Worm (Caenorhabditis elegans) whole organism, L2 larva: ENCODE data around the gene ZK154.5.

Source experiments
- C34F6.9 ChIP-seq: fragments of 150-350 bp; optimal IDR thresholded peaks from 2 replicates; lab custom pipeline; 2014; ENCODE audit warnings: missing biosample characterization, missing genetic modification characterization
- F13H6.1 ChIP-seq: sonication (generic microtip); optimal IDR thresholded peaks from 2 replicates; lab custom pipeline; 2016; ENCODE audit warnings: missing genetic modification characterization, missing compliant biosample characterization
- R02D3.7 ChIP-seq: fragments of 150-350 bp; optimal IDR thresholded peaks from 2 replicates; lab custom pipeline; 2014; ENCODE audit warnings: missing biosample characterization, missing genetic modification characterization
- ZK546.5 ChIP-seq: sonication (generic microtip); optimal IDR thresholded peaks from 2 replicates; lab custom pipeline; 2017; ENCODE audit warnings: missing biosample characterization, missing genetic modification characterization
- alr-1 ChIP-seq: fragments of 150-350 bp; optimal IDR thresholded peaks from 2 replicates; lab custom pipeline; 2014; ENCODE audit warnings: missing biosample characterization, missing genetic modification characterization
- blmp-1 ChIP-seq: sonication (generic microtip); optimal IDR thresholded peaks from 2 replicates; lab custom pipeline; 2017; ENCODE audit warnings: missing genetic modification characterization, mild to moderate bottlenecking, missing compliant biosample characterization, antibody characterized with exemption, moderate library complexity; ENCODE audit not compliant: insufficient read depth
- ceh-16 ChIP-seq: fragments of 150-350 bp; optimal IDR thresholded peaks from 2 replicates; lab custom pipeline; 2014; ENCODE audit warnings: missing biosample characterization, missing genetic modification characterization
- ceh-82 ChIP-seq: fragments of 150-350 bp; optimal IDR thresholded peaks from 2 replicates; lab custom pipeline; 2014; ENCODE audit warnings: missing biosample characterization, missing genetic modification characterization
- crh-2 ChIP-seq: sonication (generic microtip); optimal IDR thresholded peaks from 2 replicates; lab custom pipeline; 2017; ENCODE audit warnings: missing biosample characterization, missing genetic modification characterization
- egl-27 ChIP-seq: sonication (generic microtip); optimal IDR thresholded peaks from 3 replicates; lab custom pipeline; 2017; ENCODE audit warnings: missing biosample characterization, missing genetic modification reagents, missing genetic modification characterization
- elt-3 ChIP-seq: sonication (generic microtip); optimal IDR thresholded peaks from 2 replicates; lab custom pipeline; 2017; ENCODE audit warnings: missing biosample characterization, missing genetic modification characterization
- fos-1 ChIP-seq: fragments of 150-350 bp; optimal IDR thresholded peaks from 2 replicates; lab custom pipeline; 2014; ENCODE audit warnings: missing biosample characterization, missing genetic modification characterization
- lin-11 ChIP-seq: fragments of 150-350 bp; sonication (generic microtip); optimal IDR thresholded peaks from 2 replicates; lab custom pipeline; 2014; ENCODE audit warnings: missing biosample characterization, missing genetic modification characterization, inconsistent platforms, mixed read lengths
- lin-13 ChIP-seq: fragments of 150-350 bp; optimal IDR thresholded peaks from 2 replicates; lab custom pipeline; 2014; ENCODE audit warnings: missing biosample characterization, missing genetic modification reagents, missing genetic modification characterization
- lin-39 ChIP-seq: fragments of 150-350 bp; optimal IDR thresholded peaks from 2 replicates; lab custom pipeline; 2014; ENCODE audit warnings: missing biosample characterization, missing genetic modification reagents, missing genetic modification characterization
- lsy-2 ChIP-seq, 2 experiments: fragments of 150-350 bp in 1 of 2; sonication (generic microtip) in 1 of 2; optimal IDR thresholded peaks; 2 replicates each; lab custom pipeline; 2014 to 2017; ENCODE audit warnings: missing biosample characterization in 2 of 2, missing genetic modification characterization in 2 of 2
- mab-5 ChIP-seq: fragments of 150-350 bp; optimal IDR thresholded peaks from 2 replicates; lab custom pipeline; 2014; ENCODE audit warnings: missing biosample characterization, missing genetic modification characterization
- mdl-1 ChIP-seq, 2 experiments: fragments of 150-350 bp in 1 of 2; sonication (generic microtip) in 1 of 2; optimal IDR thresholded peaks; 2 replicates each; lab custom pipeline; 2017; ENCODE audit warnings: missing biosample characterization in 2 of 2, missing genetic modification characterization in 2 of 2
- nhr-10 ChIP-seq: sonication (generic microtip); optimal IDR thresholded peaks from 2 replicates; lab custom pipeline; 2017; ENCODE audit warnings: missing biosample characterization, missing genetic modification characterization
- nhr-11 ChIP-seq: fragments of 150-350 bp; optimal IDR thresholded peaks from 2 replicates; lab custom pipeline; 2014; ENCODE audit warnings: missing biosample characterization, missing genetic modification characterization
- nhr-12 ChIP-seq: fragments of 150-350 bp; optimal IDR thresholded peaks from 2 replicates; lab custom pipeline; 2014; ENCODE audit warnings: missing biosample characterization, missing genetic modification characterization
- nhr-129 ChIP-seq: fragments of 150-350 bp; optimal IDR thresholded peaks from 2 replicates; lab custom pipeline; 2014; ENCODE audit warnings: missing biosample characterization, missing genetic modification characterization
- nhr-21 ChIP-seq: fragments of 150-350 bp; optimal IDR thresholded peaks from 2 replicates; lab custom pipeline; 2014; ENCODE audit warnings: missing biosample characterization, missing genetic modification characterization
- nhr-25 ChIP-seq: fragments of 150-350 bp; sonication (generic microtip); optimal IDR thresholded peaks from 3 replicates; lab custom pipeline; 2014; ENCODE audit warnings: missing biosample characterization, missing genetic modification characterization
- nhr-6 ChIP-seq: fragments of 150-350 bp; optimal IDR thresholded peaks from 2 replicates; lab custom pipeline; 2014; ENCODE audit warnings: missing biosample characterization, missing genetic modification characterization
- nhr-77 ChIP-seq: fragments of 150-350 bp; optimal IDR thresholded peaks from 2 replicates; lab custom pipeline; 2014; ENCODE audit warnings: missing biosample characterization, missing genetic modification characterization
- sem-4 ChIP-seq: fragments of 150-350 bp; optimal IDR thresholded peaks from 2 replicates; lab custom pipeline; 2014; ENCODE audit warnings: missing biosample characterization, missing genetic modification reagents, missing genetic modification characterization
- sma-3 ChIP-seq: sonication (generic microtip); optimal IDR thresholded peaks from 2 replicates; lab custom pipeline; 2016; ENCODE audit warnings: missing genetic modification reagents, missing genetic modification characterization, missing compliant biosample characterization
- sma-9 ChIP-seq, 2 experiments: fragments of 150-350 bp in 1 of 2; sonication (generic microtip) in 1 of 2; optimal IDR thresholded peaks; 2 replicates each; lab custom pipeline; 2014 to 2016; ENCODE audit warnings: missing genetic modification characterization in 2 of 2, mild to moderate bottlenecking in 1 of 2, missing biosample characterization in 1 of 2, missing compliant biosample characterization in 1 of 2, missing genetic modification reagents in 1 of 2, moderate library complexity in 1 of 2
- unc-55 ChIP-seq: fragments of 150-350 bp; sonication (generic microtip); optimal IDR thresholded peaks from 3 replicates; lab custom pipeline; 2014; ENCODE audit warnings: missing biosample characterization, missing genetic modification reagents, missing genetic modification characterization
- unc-62 ChIP-seq: fragments of 150-350 bp; optimal IDR thresholded peaks from 2 replicates; lab custom pipeline; 2014; ENCODE audit warnings: missing biosample characterization, missing genetic modification reagents, missing genetic modification characterization
- zag-1 ChIP-seq: fragments of 150-350 bp; optimal IDR thresholded peaks from 2 replicates; lab custom pipeline; 2014; ENCODE audit warnings: missing biosample characterization, missing genetic modification characterization
- ztf-11 ChIP-seq: sonication (generic microtip); optimal IDR thresholded peaks from 2 replicates; lab custom pipeline; 2017; ENCODE audit warnings: missing biosample characterization, missing genetic modification characterization
- ztf-4 ChIP-seq: fragments of 150-350 bp; optimal IDR thresholded peaks from 2 replicates; lab custom pipeline; 2014; ENCODE audit warnings: missing biosample characterization, missing genetic modification characterization

ZK154.5 gene

DNA sequence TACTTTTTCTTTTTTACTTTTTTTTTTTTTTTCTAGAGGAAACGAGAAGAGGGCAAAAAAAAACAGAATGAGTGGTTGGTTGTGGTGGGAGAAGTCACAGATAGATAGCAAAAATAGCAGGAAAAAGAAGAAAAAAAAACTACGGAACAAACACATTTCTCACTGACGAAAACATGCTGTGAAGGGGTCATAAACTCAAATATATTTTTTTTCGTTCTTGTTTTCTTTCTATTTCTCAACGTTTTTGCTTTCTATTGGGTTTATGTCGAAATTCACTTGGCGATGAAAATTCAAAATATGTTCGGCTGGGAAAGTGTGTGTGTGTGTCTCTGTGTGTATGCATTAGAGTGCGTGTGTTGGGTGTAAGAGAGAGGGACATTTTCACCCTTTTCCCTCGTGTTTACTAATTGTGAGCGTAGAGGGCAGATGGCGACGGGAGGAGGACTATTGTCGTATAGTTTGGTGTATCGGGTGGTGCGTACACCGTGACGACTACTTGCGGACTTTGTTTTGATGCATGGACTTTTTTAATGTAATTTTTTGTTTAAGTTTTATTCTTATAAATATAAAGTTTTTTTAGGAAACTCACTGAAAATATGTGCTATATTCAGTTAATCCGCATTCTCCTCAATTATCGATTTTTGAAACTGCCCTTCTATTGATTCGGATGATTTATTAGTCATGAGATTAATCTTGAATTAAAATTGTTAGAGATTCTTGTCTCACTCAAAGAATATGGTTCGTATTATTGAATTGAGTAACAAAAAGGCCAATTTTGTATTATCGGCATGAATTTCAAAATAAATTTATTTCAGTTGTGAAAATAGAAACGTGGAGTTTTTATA is 21.8 kb upstream of the ZK154.5 start:
- TF ChIP-seq mdl-1 (tag; optimal IDR thresholded peaks at IDR 0.05; lab: Kevin White, UChicago) (peak in 1 of 2 experiments; percentile 23), lin-39 (tag; lab: Kevin White, UChicago) (no peak), lin-13 (GFP tag; lab: Kevin White, UChicago) (no peak), zag-1 (peak; percentile 35), egl-27 (peak; percentile 12), sma-3 (GFP tag; lab: Kevin White, UChicago) (peak; percentile 2), nhr-12 (tag; lab: Kevin White, UChicago) (no peak), lin-11 (tag; lab: Kevin White, UChicago) (no peak), elt-3 (no peak), blmp-1 (tag; lab: Kevin White, UChicago) (peak; percentile 59), sma-9 (GFP tag; optimal IDR thresholded peaks at IDR 0.05; lab: Kevin White, UChicago) (peak; percentile 48), sma-9 (tag; optimal IDR thresholded peaks at IDR 0.05; lab: Kevin White, UChicago) (no peak), sem-4 (tag; lab: Kevin White, UChicago) (peak; percentile 29), ceh-16 (tag; lab: Kevin White, UChicago) (peak; percentile 32), alr-1 (tag; lab: Kevin White, UChicago) (no peak), R02D3.7 (tag; lab: Kevin White, UChicago) (no peak), nhr-129 (tag; lab: Kevin White, UChicago) (peak; percentile 92), lsy-2 (tag; optimal IDR thresholded peaks at IDR 0.05; lab: Kevin White, UChicago) (peak; percentile 15 to 66), C34F6.9 (tag; lab: Kevin White, UChicago) (peak; percentile 79), F13H6.1 (tag; lab: Kevin White, UChicago) (peak; percentile 75), unc-55 (GFP tag; lab: Kevin White, UChicago) (peak; percentile 22), nhr-10 (tag; lab: Kevin White, UChicago) (no peak), fos-1 (tag; lab: Kevin White, UChicago) (peak; percentile 40), crh-2 (tag; lab: Kevin White, UChicago) (peak; percentile 76), nhr-77 (tag; lab: Kevin White, UChicago) (no peak), nhr-25 (tag; lab: Kevin White, UChicago) (peak; percentile 64), nhr-6 (tag; lab: Kevin White, UChicago) (peak; percentile 70), ztf-4 (peak; percentile 42)

- no peak for TF ChIP-seq nhr-77 (tag; lab: Kevin White, UChicago)
- no peak for TF ChIP-seq nhr-12 (tag; lab: Kevin White, UChicago)
- no peak for TF ChIP-seq blmp-1 (tag; lab: Kevin White, UChicago)
- no peak for TF ChIP-seq ZK546.5 (tag; lab: Kevin White, UChicago)
- no peak for TF ChIP-seq crh-2 (tag; lab: Kevin White, UChicago)
- no peak for TF ChIP-seq ztf-11 (tag; lab: Kevin White, UChicago)
- TF ChIP-seq lin-39 (tag; lab: Kevin White, UChicago), result no peak
These were observed 20.7 kb upstream of the ZK154.5 start for ce11 chrX:7808388-7808787.

ce11 chrX:7800370-7800769 is 12.6 kb upstream of the ZK154.5 start:
- no peak for TF ChIP-seq ceh-82
- no peak for TF ChIP-seq nhr-25 (tag; lab: Kevin White, UChicago)
- TF ChIP-seq nhr-11 (tag; lab: Kevin White, UChicago), result no peak
- no peak for TF ChIP-seq unc-62 (GFP tag; lab: Kevin White, UChicago)
- no peak for TF ChIP-seq nhr-77 (tag; lab: Kevin White, UChicago)
- TF ChIP-seq lin-39 (tag; lab: Kevin White, UChicago), result no peak
- TF ChIP-seq alr-1 (tag; lab: Kevin White, UChicago), result no peak
- TF ChIP-seq mdl-1 (tag; optimal IDR thresholded peaks at IDR 0.05; lab: Kevin White, UChicago), result no peak
- TF ChIP-seq nhr-21, result no peak
- no peak for TF ChIP-seq nhr-129 (tag; lab: Kevin White, UChicago)
- no peak for TF ChIP-seq fos-1 (tag; lab: Kevin White, UChicago)
- TF ChIP-seq mab-5 (tag; lab: Kevin White, UChicago), result no peak
- TF ChIP-seq egl-27, result no peak
- TF ChIP-seq, all 48 proteins: peak for 0
